Worm (Caenorhabditis elegans): Measurements from ENCODE around the gene T28A8.3.

DNA sequence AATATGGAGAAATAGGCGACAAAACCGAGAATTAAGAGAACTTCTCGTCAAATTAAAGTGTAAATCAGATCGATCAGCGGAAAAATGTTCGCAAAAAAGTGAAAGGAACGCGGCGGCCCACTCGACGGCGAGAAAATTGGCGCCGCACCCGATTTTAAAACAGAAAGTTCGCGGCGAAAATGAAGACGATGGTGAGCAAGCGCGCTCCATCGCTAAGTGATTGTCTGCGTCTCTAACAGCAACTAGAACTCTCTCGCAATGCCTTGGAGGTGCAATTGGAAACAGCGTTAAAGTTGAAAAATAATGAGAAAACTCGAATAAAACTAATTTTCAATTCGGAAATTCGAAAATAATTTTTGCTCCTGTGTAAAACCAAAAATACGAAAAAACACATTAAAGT lies 24.2 kb downstream of the T28A8.3 start:
- TF ChIP-seq ama-1 (optimal IDR thresholded peaks at IDR 0.05): no peak
- TF ChIP-seq lin-13 (GFP tag; optimal IDR thresholded peaks at IDR 0.05): peak; percentile 76
- no peak for TF ChIP-seq ztf-1 (GFP tag; conservative IDR thresholded peaks at IDR 0.05)
- TF ChIP-seq nhr-23 (tag; optimal IDR thresholded peaks at IDR 0.05): no peak
- no peak for TF ChIP-seq unc-62 (GFP tag; optimal IDR thresholded peaks at IDR 0.05)
- peak; percentile 75 for TF ChIP-seq gmeb-1 (tag; optimal IDR thresholded peaks at IDR 0.05)
- no peak for TF ChIP-seq unc-39 (tag; optimal IDR thresholded peaks at IDR 0.05)

All from whole organism, L2 larva.